Worm (Caenorhabditis elegans): ENCODE results near the gene ZK1321.1.

ZK1321.1 gene

ce11 chrII:9791185-9791584, 37.4 kb downstream of the ZK1321.1 start (continued):
- TF ChIP-seq hlh-11 (tag; optimal IDR thresholded peaks at IDR 0.05) = peak; percentile 91
- no peak for TF ChIP-seq T20F7.1 (GFP tag; optimal IDR thresholded peaks at IDR 0.05)
- no peak for TF ChIP-seq nhr-11 (tag; optimal IDR thresholded peaks at IDR 0.05)
- TF ChIP-seq tag-97 (GFP tag; IDR thresholded peaks at IDR 0.05) = no peak
- no peak for TF ChIP-seq nhr-237 (tag; optimal IDR thresholded peaks at IDR 0.05)
- peak; percentile 88 for TF ChIP-seq nhr-77 (tag; optimal IDR thresholded peaks at IDR 0.05)
- TF ChIP-seq nhr-48 (tag; optimal IDR thresholded peaks at IDR 0.05) = peak; percentile 72
- peak in 1 of 2 experiments; percentile 98 for TF ChIP-seq unc-62 (GFP tag; optimal IDR thresholded peaks at IDR 0.05 in 1 of 2)
- TF ChIP-seq unc-62 (tag; optimal IDR thresholded peaks at IDR 0.05) = no peak
- TF ChIP-seq hlh-30 (tag; optimal IDR thresholded peaks at IDR 0.05; ENCODE audit: insufficient read depth) = peak; percentile 62
- peak; percentile 57 for TF ChIP-seq nhr-10 (tag; optimal IDR thresholded peaks at IDR 0.05)
- no peak for TF ChIP-seq lin-39 (tag; optimal IDR thresholded peaks at IDR 0.05)
- peak; percentile 94 for TF ChIP-seq pqm-1 (tag; optimal IDR thresholded peaks at IDR 0.05)
- TF ChIP-seq dpl-1 (GFP tag; optimal IDR thresholded peaks at IDR 0.05) = no peak
- no peak for TF ChIP-seq dmd-9 (GFP tag; IDR thresholded peaks at IDR 0.05)
- TF ChIP-seq spr-1 (tag; optimal IDR thresholded peaks at IDR 0.05) = no peak
- TF ChIP-seq nhr-76 (tag; optimal IDR thresholded peaks at IDR 0.05) = no peak
- TF ChIP-seq F37D6.2 (tag; optimal IDR thresholded peaks at IDR 0.05) = no peak
- no peak for TF ChIP-seq zip-11 (GFP tag; IDR thresholded peaks at IDR 0.05)
- TF ChIP-seq T26A8.4 (GFP tag; IDR thresholded peaks at IDR 0.05) = no peak
- no peak for TF ChIP-seq D1046.2 (GFP tag; IDR thresholded peaks at IDR 0.05)
- TF ChIP-seq sdz-12 (GFP tag; optimal IDR thresholded peaks at IDR 0.05) = no peak
- no peak for TF ChIP-seq aly-2 (tag; optimal IDR thresholded peaks at IDR 0.05)
- TF ChIP-seq aha-1 (tag) = no peak
- no peak for TF ChIP-seq cey-2 (tag; optimal IDR thresholded peaks at IDR 0.05; ENCODE audit: borderline replicate concordance, insufficient read depth)
- no peak for TF ChIP-seq lim-7 (GFP tag; IDR thresholded peaks at IDR 0.05)
- TF ChIP-seq ztf-7 (tag; optimal IDR thresholded peaks at IDR 0.05) = no peak
- no peak for TF ChIP-seq egl-27 (tag; optimal IDR thresholded peaks at IDR 0.05)
- TF ChIP-seq lin-1 (GFP tag; IDR thresholded peaks at IDR 0.05) = peak; percentile 71; the same call in 1 of the 2 replicates
- TF ChIP-seq nhr-42 (GFP tag; IDR thresholded peaks at IDR 0.05) = no peak
- no peak for TF ChIP-seq set-16 (GFP tag; IDR thresholded peaks at IDR 0.05)
- no peak for TF ChIP-seq Y48G9A.11 (GFP tag; IDR thresholded peaks at IDR 0.05)
- no peak for TF ChIP-seq ceh-62 (tag; optimal IDR thresholded peaks at IDR 0.05)
- TF ChIP-seq hif-1 (tag; optimal IDR thresholded peaks at IDR 0.05) = no peak
- no peak for TF ChIP-seq jun-1 (tag; optimal IDR thresholded peaks at IDR 0.05)
- TF ChIP-seq madf-9 (GFP tag; conservative IDR thresholded peaks at IDR 0.05) = no peak
- TF ChIP-seq madf-5 (GFP tag; IDR thresholded peaks at IDR 0.05) = no peak
- no peak for TF ChIP-seq lsy-2 (tag; optimal IDR thresholded peaks at IDR 0.05)
- no peak for TF ChIP-seq ces-1 (GFP tag; optimal IDR thresholded peaks at IDR 0.05)
- TF ChIP-seq snpc-1.2 (GFP tag; IDR thresholded peaks at IDR 0.05) = no peak
- TF ChIP-seq pha-4 (GFP tag; IDR thresholded peaks at IDR 0.05) = no peak
- no peak for TF ChIP-seq pha-4 (tag; optimal IDR thresholded peaks at IDR 0.05)
- TF ChIP-seq lin-15B (tag; optimal IDR thresholded peaks at IDR 0.05) = no peak
- peak; percentile 87 for TF ChIP-seq nhr-28 (tag; optimal IDR thresholded peaks at IDR 0.05)
- no peak for TF ChIP-seq daf-8 (GFP tag; IDR thresholded peaks at IDR 0.05)
- TF ChIP-seq lin-38 (GFP tag; IDR thresholded peaks at IDR 0.05) = no peak
- TF ChIP-seq nhr-102 (tag; optimal IDR thresholded peaks at IDR 0.05) = peak; percentile 93
- TF ChIP-seq rbr-2 (tag; optimal IDR thresholded peaks at IDR 0.05) = no peak
- TF ChIP-seq dmd-6 (GFP tag; IDR thresholded peaks at IDR 0.05) = peak; percentile 96
- TF ChIP-seq snpc-4 (tag; optimal IDR thresholded peaks at IDR 0.05) = no peak
- no peak for TF ChIP-seq nhr-6 (tag; optimal IDR thresholded peaks at IDR 0.05)
- no peak for TF ChIP-seq ceh-82 (tag; optimal IDR thresholded peaks at IDR 0.05)
- TF ChIP-seq arid-1 (GFP tag; conservative IDR thresholded peaks at IDR 0.05) = no peak
- no peak for TF ChIP-seq spr-3 (GFP tag; optimal IDR thresholded peaks at IDR 0.05)
